Worm (Caenorhabditis elegans) whole organism, L3 larva: Measurements from ENCODE around the gene eelo-1.

Experiments
- ZK546.5 ChIP-seq: sonication (generic microtip); optimal IDR thresholded peaks from 2 replicates; lab custom pipeline; 2017; ENCODE audit warnings: missing biosample characterization, missing genetic modification characterization
- ceh-28 ChIP-seq: fragments of 150-350 bp; optimal IDR thresholded peaks from 2 replicates; lab custom pipeline; 2014; ENCODE audit warnings: missing biosample characterization, missing genetic modification reagents, missing genetic modification characterization
- mdl-1 ChIP-seq: fragments of 150-350 bp; optimal IDR thresholded peaks from 2 replicates; lab custom pipeline; 2014; ENCODE audit warnings: missing biosample characterization, missing genetic modification characterization
- nhr-12 ChIP-seq: fragments of 150-350 bp; optimal IDR thresholded peaks from 2 replicates; lab custom pipeline; 2014; ENCODE audit warnings: missing biosample characterization, missing genetic modification characterization
- nhr-28 ChIP-seq: fragments of 150-350 bp; optimal IDR thresholded peaks from 2 replicates; lab custom pipeline; 2014; ENCODE audit warnings: missing biosample characterization, missing genetic modification characterization
- snpc-4 ChIP-seq: fragments of 150-350 bp; optimal IDR thresholded peaks from 2 replicates; lab custom pipeline; 2014; ENCODE audit warnings: missing biosample characterization, missing genetic modification characterization
- unc-62 ChIP-seq: fragments of 150-350 bp; sonication (generic microtip); optimal IDR thresholded peaks from 4 replicates; lab custom pipeline; 2014; ENCODE audit warnings: missing biosample characterization, missing genetic modification reagents, missing genetic modification characterization
- zag-1 ChIP-seq: fragments of 150-350 bp; optimal IDR thresholded peaks from 2 replicates; lab custom pipeline; 2014; ENCODE audit warnings: missing biosample characterization, missing genetic modification characterization
- ztf-11 ChIP-seq: fragments of 150-350 bp; optimal IDR thresholded peaks from 2 replicates; lab custom pipeline; 2014; ENCODE audit warnings: missing biosample characterization, missing genetic modification characterization
- ztf-4 ChIP-seq: fragments of 150-350 bp; optimal IDR thresholded peaks from 2 replicates; lab custom pipeline; 2014; ENCODE audit warnings: missing biosample characterization, missing genetic modification characterization

- no peak for TF ChIP-seq ceh-28 (tag; lab: Kevin White, UChicago)
- no peak for TF ChIP-seq nhr-28 (tag; lab: Kevin White, UChicago)
- TF ChIP-seq unc-62 (GFP tag; lab: Kevin White, UChicago), result no peak
- TF ChIP-seq ztf-11 (tag; lab: Kevin White, UChicago), result no peak
- no peak for TF ChIP-seq ztf-4 (tag; lab: Kevin White, UChicago)
- no peak for TF ChIP-seq zag-1 (tag; lab: Kevin White, UChicago)
- no peak for TF ChIP-seq snpc-4 (tag; lab: Kevin White, UChicago)
- TF ChIP-seq ZK546.5, result no peak
- TF ChIP-seq mdl-1, result no peak
- no peak for TF ChIP-seq nhr-12 (tag; lab: Kevin White, UChicago)
Measured at ce11 chrIII:1517893-1518292, 40.4 kb downstream of the eelo-1 start, which contains the start of gene tmem-120.
